Worm (Caenorhabditis elegans) whole organism, L2 larva: ENCODE results near the gene sra-38.

Source experiments
- C34F6.9 ChIP-seq: fragments of 150-350 bp; optimal IDR thresholded peaks from 2 replicates; lab custom pipeline; 2014; ENCODE audit warnings: missing biosample characterization, missing genetic modification characterization
- F13H6.1 ChIP-seq: sonication (generic microtip); optimal IDR thresholded peaks from 2 replicates; lab custom pipeline; 2016; ENCODE audit warnings: missing genetic modification characterization, missing compliant biosample characterization
- R02D3.7 ChIP-seq: fragments of 150-350 bp; optimal IDR thresholded peaks from 2 replicates; lab custom pipeline; 2014; ENCODE audit warnings: missing biosample characterization, missing genetic modification characterization
- Y55F3AM.14 ChIP-seq: fragments of 200-800 bp; sonication (Bioruptor generic); optimal IDR thresholded peaks from 2 replicates; lab custom pipeline; 2018; ENCODE audit warnings: mild to moderate bottlenecking, missing genetic modification characterization, missing compliant biosample characterization
- ZK546.5 ChIP-seq: sonication (generic microtip); optimal IDR thresholded peaks from 2 replicates; lab custom pipeline; 2017; ENCODE audit warnings: missing biosample characterization, missing genetic modification characterization
- alr-1 ChIP-seq: fragments of 150-350 bp; optimal IDR thresholded peaks from 2 replicates; lab custom pipeline; 2014; ENCODE audit warnings: missing biosample characterization, missing genetic modification characterization
- aly-2 ChIP-seq: fragments of 150-350 bp; optimal IDR thresholded peaks from 2 replicates; lab custom pipeline; 2014; ENCODE audit warnings: missing biosample characterization, missing genetic modification characterization
- ama-1 ChIP-seq: fragments of 150-350 bp; optimal IDR thresholded peaks from 2 replicates; lab custom pipeline; 2018; ENCODE audit warnings: inconsistent platforms
- blmp-1 ChIP-seq: sonication (generic microtip); optimal IDR thresholded peaks from 2 replicates; lab custom pipeline; 2017; ENCODE audit warnings: missing genetic modification characterization, mild to moderate bottlenecking, missing compliant biosample characterization, antibody characterized with exemption, moderate library complexity; ENCODE audit not compliant: insufficient read depth
- ceh-16 ChIP-seq: fragments of 150-350 bp; optimal IDR thresholded peaks from 2 replicates; lab custom pipeline; 2014; ENCODE audit warnings: missing biosample characterization, missing genetic modification characterization
- ceh-82 ChIP-seq: fragments of 150-350 bp; optimal IDR thresholded peaks from 2 replicates; lab custom pipeline; 2014; ENCODE audit warnings: missing biosample characterization, missing genetic modification characterization
- crh-2 ChIP-seq: sonication (generic microtip); optimal IDR thresholded peaks from 2 replicates; lab custom pipeline; 2017; ENCODE audit warnings: missing biosample characterization, missing genetic modification characterization
- dmd-4 ChIP-seq: sonication (generic microtip); optimal IDR thresholded peaks from 2 replicates; lab custom pipeline; 2017; ENCODE audit warnings: missing biosample characterization, missing genetic modification characterization
- egl-27 ChIP-seq: sonication (generic microtip); optimal IDR thresholded peaks from 3 replicates; lab custom pipeline; 2017; ENCODE audit warnings: missing biosample characterization, missing genetic modification reagents, missing genetic modification characterization
- elt-1 ChIP-seq: fragments of 150-350 bp; optimal IDR thresholded peaks from 2 replicates; lab custom pipeline; 2014; ENCODE audit warnings: missing biosample characterization, missing genetic modification characterization
- elt-3 ChIP-seq: sonication (generic microtip); optimal IDR thresholded peaks from 2 replicates; lab custom pipeline; 2017; ENCODE audit warnings: missing biosample characterization, missing genetic modification characterization
- fos-1 ChIP-seq: fragments of 150-350 bp; optimal IDR thresholded peaks from 2 replicates; lab custom pipeline; 2014; ENCODE audit warnings: missing biosample characterization, missing genetic modification characterization
- gmeb-1 ChIP-seq: fragments of 150-350 bp; optimal IDR thresholded peaks from 2 replicates; lab custom pipeline; 2014; ENCODE audit warnings: missing biosample characterization, missing genetic modification characterization
- lin-11 ChIP-seq: fragments of 150-350 bp; sonication (generic microtip); optimal IDR thresholded peaks from 2 replicates; lab custom pipeline; 2014; ENCODE audit warnings: missing biosample characterization, missing genetic modification characterization, inconsistent platforms, mixed read lengths
- lin-39 ChIP-seq: fragments of 150-350 bp; optimal IDR thresholded peaks from 2 replicates; lab custom pipeline; 2014; ENCODE audit warnings: missing biosample characterization, missing genetic modification reagents, missing genetic modification characterization
- lsy-2 ChIP-seq, 2 experiments: fragments of 150-350 bp in 1 of 2; sonication (generic microtip) in 1 of 2; optimal IDR thresholded peaks; 2 replicates each; lab custom pipeline; 2014 to 2017; ENCODE audit warnings: missing biosample characterization in 2 of 2, missing genetic modification characterization in 2 of 2
- mab-5 ChIP-seq: fragments of 150-350 bp; optimal IDR thresholded peaks from 2 replicates; lab custom pipeline; 2014; ENCODE audit warnings: missing biosample characterization, missing genetic modification characterization
- mbf-1 ChIP-seq: sonication (generic microtip); optimal IDR thresholded peaks from 2 replicates; lab custom pipeline; 2017; ENCODE audit warnings: missing biosample characterization, missing genetic modification characterization
- mdl-1 ChIP-seq, 2 experiments: fragments of 150-350 bp in 1 of 2; sonication (generic microtip) in 1 of 2; optimal IDR thresholded peaks; 2 replicates each; lab custom pipeline; 2017; ENCODE audit warnings: missing biosample characterization in 2 of 2, missing genetic modification characterization in 2 of 2
- nhr-10 ChIP-seq: sonication (generic microtip); optimal IDR thresholded peaks from 2 replicates; lab custom pipeline; 2017; ENCODE audit warnings: missing biosample characterization, missing genetic modification characterization
- nhr-11 ChIP-seq: fragments of 150-350 bp; optimal IDR thresholded peaks from 2 replicates; lab custom pipeline; 2014; ENCODE audit warnings: missing biosample characterization, missing genetic modification characterization
- nhr-12 ChIP-seq: fragments of 150-350 bp; optimal IDR thresholded peaks from 2 replicates; lab custom pipeline; 2014; ENCODE audit warnings: missing biosample characterization, missing genetic modification characterization
- nhr-129 ChIP-seq: fragments of 150-350 bp; optimal IDR thresholded peaks from 2 replicates; lab custom pipeline; 2014; ENCODE audit warnings: missing biosample characterization, missing genetic modification characterization
- nhr-21 ChIP-seq: fragments of 150-350 bp; optimal IDR thresholded peaks from 2 replicates; lab custom pipeline; 2014; ENCODE audit warnings: missing biosample characterization, missing genetic modification characterization
- nhr-23 ChIP-seq: fragments of 150-350 bp; optimal IDR thresholded peaks from 2 replicates; lab custom pipeline; 2014; ENCODE audit warnings: missing biosample characterization, missing genetic modification reagents, missing genetic modification characterization
- nhr-237 ChIP-seq: fragments of 150-350 bp; optimal IDR thresholded peaks from 2 replicates; lab custom pipeline; 2014; ENCODE audit warnings: missing biosample characterization, missing genetic modification characterization
- nhr-25 ChIP-seq: fragments of 150-350 bp; sonication (generic microtip); optimal IDR thresholded peaks from 3 replicates; lab custom pipeline; 2014; ENCODE audit warnings: missing biosample characterization, missing genetic modification characterization
- nhr-6 ChIP-seq: fragments of 150-350 bp; optimal IDR thresholded peaks from 2 replicates; lab custom pipeline; 2014; ENCODE audit warnings: missing biosample characterization, missing genetic modification characterization
- nhr-77 ChIP-seq: fragments of 150-350 bp; optimal IDR thresholded peaks from 2 replicates; lab custom pipeline; 2014; ENCODE audit warnings: missing biosample characterization, missing genetic modification characterization
- peb-1 ChIP-seq: fragments of 150-350 bp; optimal IDR thresholded peaks from 2 replicates; lab custom pipeline; 2014; ENCODE audit warnings: missing biosample characterization, missing genetic modification characterization
- sem-4 ChIP-seq: fragments of 150-350 bp; optimal IDR thresholded peaks from 2 replicates; lab custom pipeline; 2014; ENCODE audit warnings: missing biosample characterization, missing genetic modification reagents, missing genetic modification characterization
- skn-1 ChIP-seq: sonication (generic microtip); optimal IDR thresholded peaks from 2 replicates; lab custom pipeline; 2017; ENCODE audit warnings: missing biosample characterization, missing genetic modification characterization
- sma-3 ChIP-seq: sonication (generic microtip); optimal IDR thresholded peaks from 2 replicates; lab custom pipeline; 2016; ENCODE audit warnings: missing genetic modification reagents, missing genetic modification characterization, missing compliant biosample characterization
- sma-9 ChIP-seq, 2 experiments: fragments of 150-350 bp in 1 of 2; sonication (generic microtip) in 1 of 2; optimal IDR thresholded peaks; 2 replicates each; lab custom pipeline; 2014 to 2016; ENCODE audit warnings: missing genetic modification characterization in 2 of 2, mild to moderate bottlenecking in 1 of 2, missing biosample characterization in 1 of 2, missing compliant biosample characterization in 1 of 2, missing genetic modification reagents in 1 of 2, moderate library complexity in 1 of 2
- snpc-4 ChIP-seq: fragments of 150-350 bp; optimal IDR thresholded peaks from 2 replicates; lab custom pipeline; 2014; ENCODE audit warnings: missing biosample characterization, missing genetic modification characterization
- unc-39 ChIP-seq: fragments of 150-350 bp; optimal IDR thresholded peaks from 2 replicates; lab custom pipeline; 2014; ENCODE audit warnings: missing biosample characterization, missing genetic modification characterization
- unc-55 ChIP-seq: fragments of 150-350 bp; sonication (generic microtip); optimal IDR thresholded peaks from 3 replicates; lab custom pipeline; 2014; ENCODE audit warnings: missing biosample characterization, missing genetic modification reagents, missing genetic modification characterization
- unc-62 ChIP-seq: fragments of 150-350 bp; optimal IDR thresholded peaks from 2 replicates; lab custom pipeline; 2014; ENCODE audit warnings: missing biosample characterization, missing genetic modification reagents, missing genetic modification characterization
- zag-1 ChIP-seq: fragments of 150-350 bp; optimal IDR thresholded peaks from 2 replicates; lab custom pipeline; 2014; ENCODE audit warnings: missing biosample characterization, missing genetic modification characterization
- ztf-1 ChIP-seq: fragments of 200-800 bp; sonication (Bioruptor generic); conservative IDR thresholded peaks from 2 replicates; pipeline ENCODE4 v1.3.6; 2022; ENCODE audit warnings: missing genetic modification characterization, missing compliant biosample characterization
- ztf-11 ChIP-seq: sonication (generic microtip); optimal IDR thresholded peaks from 2 replicates; lab custom pipeline; 2017; ENCODE audit warnings: missing biosample characterization, missing genetic modification characterization

sra-38 gene

ce11 chrX:13893256-13893655 is 6.7 kb downstream of the sra-38 start, which contains the start of gene sra-37:
sra-37 (minus strand) TSS chrX:13893356.
- TF ChIP-seq mdl-1 (tag; optimal IDR thresholded peaks at IDR 0.05; lab: Kevin White, UChicago) (no peak), nhr-129 (no peak), crh-2 (tag; lab: Kevin White, UChicago) (no peak), nhr-12 (no peak), skn-1 (tag; lab: Kevin White, UChicago) (no peak), zag-1 (no peak), nhr-10 (no peak), nhr-237 (no peak), mbf-1 (no peak), nhr-11 (tag; lab: Kevin White, UChicago) (no peak), lin-39 (tag; lab: Kevin White, UChicago) (no peak), nhr-21 (tag; lab: Kevin White, UChicago) (no peak), lin-11 (tag; lab: Kevin White, UChicago) (no peak), unc-39 (no peak), unc-62 (GFP tag; lab: Kevin White, UChicago) (no peak)
- TF ChIP-seq, all 48 proteins: peak for 0

DNA sequence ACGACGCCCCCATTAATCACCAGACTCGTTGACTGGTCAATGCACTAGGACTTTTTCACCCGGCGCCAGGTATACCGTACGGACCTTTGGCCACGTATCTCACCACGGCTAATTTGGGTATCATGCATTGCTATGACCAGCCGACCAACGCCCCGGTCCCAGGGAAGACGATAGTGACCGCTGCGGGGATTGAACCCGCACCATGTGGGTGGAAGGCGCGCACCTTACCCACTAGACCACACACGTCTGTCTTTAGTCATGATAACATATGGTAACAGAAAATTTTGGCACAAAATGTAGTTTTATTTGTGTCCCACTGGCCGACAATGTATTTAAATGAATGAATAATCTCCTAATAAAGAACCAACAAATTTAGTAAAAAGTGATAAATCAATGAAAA is 13.8 kb downstream of the sra-38 start:
- TF ChIP-seq C34F6.9, result no peak
- TF ChIP-seq sem-4 (tag; lab: Kevin White, UChicago), result no peak
- no peak for TF ChIP-seq dmd-4 (tag; lab: Kevin White, UChicago)
- TF ChIP-seq nhr-25, result no peak
- no peak for TF ChIP-seq unc-62 (GFP tag; lab: Kevin White, UChicago)
- TF ChIP-seq mdl-1 (tag; optimal IDR thresholded peaks at IDR 0.05; lab: Kevin White, UChicago), result no peak
- no peak for TF ChIP-seq nhr-237
- TF ChIP-seq ama-1 (lab: Kevin White, UChicago), result no peak
- no peak for TF ChIP-seq ZK546.5 (tag; lab: Kevin White, UChicago)
- TF ChIP-seq alr-1 (tag; lab: Kevin White, UChicago), result no peak
- TF ChIP-seq peb-1 (tag; lab: Kevin White, UChicago), result no peak
- no peak for TF ChIP-seq snpc-4 (tag; lab: Kevin White, UChicago)
- no peak for TF ChIP-seq sma-9 (GFP tag; optimal IDR thresholded peaks at IDR 0.05; lab: Kevin White, UChicago)
- no peak for TF ChIP-seq sma-9 (tag; optimal IDR thresholded peaks at IDR 0.05; lab: Kevin White, UChicago)
- no peak for TF ChIP-seq blmp-1 (tag; lab: Kevin White, UChicago)
- TF ChIP-seq skn-1 (tag; lab: Kevin White, UChicago), result no peak
- TF ChIP-seq, all 48 proteins: peak for 0

- TF ChIP-seq crh-2 (tag; lab: Kevin White, UChicago) (peak; percentile 53), Y55F3AM.14 (GFP tag; lab: Kevin White, UChicago) (no peak), egl-27 (tag; lab: Kevin White, UChicago) (no peak), peb-1 (tag; lab: Kevin White, UChicago) (no peak), ceh-82 (tag; lab: Kevin White, UChicago) (no peak), nhr-10 (no peak), mdl-1 (tag; optimal IDR thresholded peaks at IDR 0.05; lab: Kevin White, UChicago) (no peak), unc-62 (GFP tag; lab: Kevin White, UChicago) (no peak), nhr-77 (no peak), ztf-1 (GFP tag; lab: Robert Waterston, UW) (no peak), mab-5 (tag; lab: Kevin White, UChicago) (no peak), sma-9 (GFP tag; optimal IDR thresholded peaks at IDR 0.05; lab: Kevin White, UChicago) (peak; percentile 44), sma-9 (tag; optimal IDR thresholded peaks at IDR 0.05; lab: Kevin White, UChicago) (no peak), ceh-16 (tag; lab: Kevin White, UChicago) (no peak), elt-1 (tag; lab: Kevin White, UChicago) (no peak), nhr-129 (peak; percentile 36), blmp-1 (tag; lab: Kevin White, UChicago) (no peak), sem-4 (tag; lab: Kevin White, UChicago) (no peak), nhr-6 (tag; lab: Kevin White, UChicago) (no peak), lsy-2 (tag; optimal IDR thresholded peaks at IDR 0.05; lab: Kevin White, UChicago) (no peak), dmd-4 (tag; lab: Kevin White, UChicago) (no peak), ZK546.5 (tag; lab: Kevin White, UChicago) (no peak), F13H6.1 (tag; lab: Kevin White, UChicago) (peak; percentile 7), aly-2 (tag; lab: Kevin White, UChicago) (no peak), R02D3.7 (tag; lab: Kevin White, UChicago) (no peak), alr-1 (tag; lab: Kevin White, UChicago) (no peak), nhr-237 (no peak), lin-39 (tag; lab: Kevin White, UChicago) (no peak), snpc-4 (tag; lab: Kevin White, UChicago) (no peak), elt-3 (no peak), mbf-1 (no peak), nhr-12 (no peak), lin-11 (tag; lab: Kevin White, UChicago) (no peak), sma-3 (GFP tag; lab: Kevin White, UChicago) (no peak), fos-1 (peak; percentile 91), ztf-11 (tag; lab: Kevin White, UChicago) (no peak), zag-1 (no peak), nhr-23 (no peak), nhr-11 (tag; lab: Kevin White, UChicago) (no peak), C34F6.9 (no peak), unc-39 (no peak), unc-55 (GFP tag; lab: Kevin White, UChicago) (no peak), skn-1 (tag; lab: Kevin White, UChicago) (no peak), gmeb-1 (no peak)
- TF ChIP-seq, all 48 proteins: peak for 5
Measured at ce11 chrX:13885131-13885530, 14.8 kb downstream of the sra-38 start.
